Fruit fly (Drosophila melanogaster): ENCODE results near the gene Dci.

Gene Dci

DNA sequence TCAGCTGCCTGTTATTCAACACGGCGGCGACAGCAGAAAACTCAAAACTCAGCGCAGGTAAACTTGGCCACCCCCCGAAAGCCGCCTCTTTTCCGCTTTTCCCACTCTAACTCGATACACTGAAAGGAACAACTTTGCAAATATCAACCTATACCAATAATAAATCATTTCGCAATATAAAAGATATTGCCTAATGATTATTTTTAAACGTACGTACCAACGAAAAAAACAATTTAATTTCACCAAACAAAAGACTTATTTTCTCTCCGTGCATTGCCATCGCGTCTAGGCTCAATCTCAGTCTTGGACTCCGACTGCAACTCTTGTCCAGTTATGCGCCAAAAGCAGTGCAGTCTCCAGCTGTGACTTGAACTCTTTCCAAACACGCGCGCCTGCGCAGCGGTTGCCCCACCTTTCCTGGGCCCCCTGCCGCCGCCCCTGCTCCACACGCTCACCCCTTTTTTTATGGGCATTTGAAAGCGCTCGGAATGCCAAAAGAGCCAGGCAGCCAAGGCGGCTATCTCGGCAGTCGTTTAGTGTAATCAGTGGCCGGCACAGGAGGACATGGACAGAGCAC lies 45.4 kb upstream of the Dci start (continued):
- TF ChIP-seq exex (tag; optimal IDR thresholded peaks at IDR 0.05): no peak
- peak; percentile 96 for TF ChIP-seq Drgx (GFP tag; IDR thresholded peaks at IDR 0.05)
- TF ChIP-seq Antp (GFP tag; optimal IDR thresholded peaks at IDR 0.05): peak; percentile 50
- TF ChIP-seq CG2120 (GFP tag; optimal IDR thresholded peaks at IDR 0.05): peak; percentile 12
- TF ChIP-seq CG11247 (GFP tag; IDR thresholded peaks at IDR 0.05): 0 out of 2 replicates have a peak, but pooled peaks have one; percentile 26
- TF ChIP-seq E2f2 (GFP tag; IDR thresholded peaks at IDR 0.05): peak; percentile 32; the same call in 1 of the 2 replicates
- peak; percentile 8 for TF ChIP-seq Neu2 (GFP tag; optimal IDR thresholded peaks at IDR 0.05; ENCODE audit: borderline replicate concordance)
- TF ChIP-seq CG11456 (GFP tag; IDR thresholded peaks at IDR 0.05): no peak
- TF ChIP-seq Rx (GFP tag; IDR thresholded peaks at IDR 0.05): peak; percentile 32; the same call in 1 of the 2 replicates
- peak; percentile 48 for TF ChIP-seq Asciz (GFP tag; optimal IDR thresholded peaks at IDR 0.05)
- TF ChIP-seq NC2β (GFP tag; optimal IDR thresholded peaks at IDR 0.05): peak; percentile 22
- peak; percentile 36; the same call in 1 of the 2 replicates for TF ChIP-seq Awh (GFP tag; IDR thresholded peaks at IDR 0.05)
- no peak for TF ChIP-seq wek (GFP tag; optimal IDR thresholded peaks at IDR 0.05)
- no peak for TF ChIP-seq sd (tag; optimal IDR thresholded peaks at IDR 0.05)
- peak; percentile 34 for TF ChIP-seq CG1792 (GFP tag; optimal IDR thresholded peaks at IDR 0.05)
- peak; percentile 66; the same call in 1 of the 2 replicates for TF ChIP-seq stc (GFP tag; IDR thresholded peaks at IDR 0.05)
- TF ChIP-seq CG7271 (tag; optimal IDR thresholded peaks at IDR 0.05): no peak
- TF ChIP-seq maf-S (GFP tag; optimal IDR thresholded peaks at IDR 0.05): no peak
- TF ChIP-seq Elba2 (GFP tag; optimal IDR thresholded peaks at IDR 0.05): no peak
- no peak for TF ChIP-seq CrebB (tag; optimal IDR thresholded peaks at IDR 0.05)
- TF ChIP-seq HHEX (GFP tag; optimal IDR thresholded peaks at IDR 0.05): peak; percentile 54
- peak; percentile 36 for TF ChIP-seq CG18764 (GFP tag; optimal IDR thresholded peaks at IDR 0.05)
- no peak for TF ChIP-seq CG7928 (GFP tag; optimal IDR thresholded peaks at IDR 0.05)
- peak; percentile 35 for TF ChIP-seq CG12659 (GFP tag; optimal IDR thresholded peaks at IDR 0.05)
- TF ChIP-seq BtbVII (GFP tag; optimal IDR thresholded peaks at IDR 0.05): peak; percentile 38
- peak; percentile 15 for TF ChIP-seq Atf3 (GFP tag; optimal IDR thresholded peaks at IDR 0.05)
- no peak for TF ChIP-seq CG30020 (tag; optimal IDR thresholded peaks at IDR 0.05)
- TF ChIP-seq cwo (GFP tag; optimal IDR thresholded peaks at IDR 0.05): peak; percentile 48
- no peak for TF ChIP-seq CG14965 (GFP tag; optimal IDR thresholded peaks at IDR 0.05; ENCODE audit: borderline replicate concordance)
- no peak for TF ChIP-seq TFAM (GFP tag; optimal IDR thresholded peaks at IDR 0.05)
- TF ChIP-seq CG14014 (GFP tag; IDR thresholded peaks at IDR 0.05): no peak; the same call in 1 of the 2 replicates
- peak; percentile 29 for TF ChIP-seq slp2 (GFP tag; optimal IDR thresholded peaks at IDR 0.05)
- no peak for TF ChIP-seq CG4707 (GFP tag; optimal IDR thresholded peaks at IDR 0.05)
- peak; percentile 60 for TF ChIP-seq sisA (GFP tag; IDR thresholded peaks at IDR 0.05)
- no peak for TF ChIP-seq CG33557 (GFP tag; optimal IDR thresholded peaks at IDR 0.05)
- TF ChIP-seq CG6683 (GFP tag; optimal IDR thresholded peaks at IDR 0.05): peak; percentile 33
- peak; percentile 38 for TF ChIP-seq sqz (GFP tag; optimal IDR thresholded peaks at IDR 0.05)
- no peak; the same call in 2 of the 3 replicates for TF ChIP-seq Mrtf (GFP tag; IDR thresholded peaks at IDR 0.05)
- TF ChIP-seq dmrt11E (tag; optimal IDR thresholded peaks at IDR 0.05): peak; percentile 75
- TF ChIP-seq Atf-2 (GFP tag; optimal IDR thresholded peaks at IDR 0.05): peak; percentile 33
- TF ChIP-seq btn (GFP tag; optimal IDR thresholded peaks at IDR 0.05): peak; percentile 41
- TF ChIP-seq CG6654 (GFP tag; optimal IDR thresholded peaks at IDR 0.05): peak; percentile 8
- no peak for TF ChIP-seq slou (GFP tag; optimal IDR thresholded peaks at IDR 0.05)
- TF ChIP-seq CG7839 (tag; optimal IDR thresholded peaks at IDR 0.05): peak; percentile 64
- no peak for TF ChIP-seq aop (GFP tag; IDR thresholded peaks at IDR 0.05)
- no peak for TF ChIP-seq CG8359 (GFP tag; optimal IDR thresholded peaks at IDR 0.05; ENCODE audit: borderline replicate concordance)
- no peak for TF ChIP-seq CG4617 (GFP tag; optimal IDR thresholded peaks at IDR 0.05; ENCODE audit: borderline replicate concordance)
- TF ChIP-seq Chrac-16 (GFP tag; optimal IDR thresholded peaks at IDR 0.05): peak; percentile 57
- TF ChIP-seq hth (optimal IDR thresholded peaks at IDR 0.05): no peak
- peak; percentile 6; the same call in 1 of the 2 replicates for TF ChIP-seq CG6272 (GFP tag; IDR thresholded peaks at IDR 0.05)

Measured in whole organism, embryonic.